Worm (Caenorhabditis elegans): Measurements from ENCODE around the gene sri-72.

- TF ChIP-seq lsy-2 (tag; optimal IDR thresholded peaks at IDR 0.05), result no peak
- no peak for TF ChIP-seq C16A3.4 (tag; optimal IDR thresholded peaks at IDR 0.05)
- TF ChIP-seq nhr-11 (tag; optimal IDR thresholded peaks at IDR 0.05), result no peak
- TF ChIP-seq zip-4 (GFP tag; optimal IDR thresholded peaks at IDR 0.05), result no peak
- TF ChIP-seq nhr-28 (tag; optimal IDR thresholded peaks at IDR 0.05), result no peak
- TF ChIP-seq unc-98 (GFP tag; IDR thresholded peaks at IDR 0.05), result no peak
- no peak for TF ChIP-seq snu-23 (GFP tag; optimal IDR thresholded peaks at IDR 0.05)
- no peak for TF ChIP-seq lin-13 (GFP tag; optimal IDR thresholded peaks at IDR 0.05)
These were observed 15.6 kb downstream of the sri-72 start for ce11 chrV:552406-552805.
